Fruit fly (Drosophila melanogaster) ovary, adult (tissue): Measurements from ENCODE around the gene nompB.

Experiments used
- CG17801 ChIP-seq: fragments of 200-800 bp; optimal IDR thresholded peaks from 2 replicates; lab custom pipeline; 2019; ENCODE audit warnings: missing biosample characterization, mild to moderate bottlenecking, missing genetic modification characterization, moderate library complexity; ENCODE audit not compliant: partially characterized antibody

The nompB gene

DNA sequence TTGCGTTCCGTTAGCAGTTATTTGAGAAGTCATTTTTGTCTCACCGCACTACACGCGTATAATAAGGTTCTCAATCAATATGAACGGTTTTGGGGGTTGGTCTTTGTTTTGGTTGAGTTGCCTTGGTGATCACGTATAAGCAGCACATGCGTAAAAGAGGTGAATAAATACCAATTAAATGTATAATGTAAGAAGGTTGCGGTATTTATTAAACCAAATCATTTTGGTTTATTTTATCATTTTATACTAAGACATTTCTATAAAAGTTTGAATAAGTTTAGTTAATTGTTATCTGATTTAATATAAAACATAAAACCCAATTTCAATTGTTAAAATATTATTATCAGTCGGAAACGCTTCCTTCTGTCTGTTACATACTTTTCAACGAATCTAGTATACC, at the start of gene nompB:
Gene nompB (minus strand): TSS at position 101 of the 400 bp plus-strand sequence.
- TF ChIP-seq CG17801 (GFP tag; lab: Kevin White, UChicago): no peak

DNA sequence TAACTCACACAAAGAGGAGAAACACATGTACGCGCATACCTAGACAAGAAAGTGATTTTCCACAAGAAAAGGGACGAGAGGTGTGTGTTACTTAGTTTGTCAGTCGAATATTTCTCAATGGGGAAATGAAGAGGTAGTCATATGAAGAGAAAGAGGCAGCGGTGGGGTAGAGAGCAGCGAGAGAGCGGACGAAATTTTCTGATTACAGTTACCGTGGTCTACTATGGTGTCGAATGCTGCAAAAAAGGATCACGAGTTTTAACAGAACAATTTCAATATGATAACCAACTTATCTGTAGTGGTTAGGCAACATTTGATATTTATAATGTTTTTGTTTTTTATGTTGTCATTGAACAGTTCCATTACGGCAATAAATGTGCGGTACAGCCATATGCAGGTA, 43.7 kb upstream of the nompB start:
- no peak for TF ChIP-seq CG17801 (GFP tag; lab: Kevin White, UChicago)

DNA sequence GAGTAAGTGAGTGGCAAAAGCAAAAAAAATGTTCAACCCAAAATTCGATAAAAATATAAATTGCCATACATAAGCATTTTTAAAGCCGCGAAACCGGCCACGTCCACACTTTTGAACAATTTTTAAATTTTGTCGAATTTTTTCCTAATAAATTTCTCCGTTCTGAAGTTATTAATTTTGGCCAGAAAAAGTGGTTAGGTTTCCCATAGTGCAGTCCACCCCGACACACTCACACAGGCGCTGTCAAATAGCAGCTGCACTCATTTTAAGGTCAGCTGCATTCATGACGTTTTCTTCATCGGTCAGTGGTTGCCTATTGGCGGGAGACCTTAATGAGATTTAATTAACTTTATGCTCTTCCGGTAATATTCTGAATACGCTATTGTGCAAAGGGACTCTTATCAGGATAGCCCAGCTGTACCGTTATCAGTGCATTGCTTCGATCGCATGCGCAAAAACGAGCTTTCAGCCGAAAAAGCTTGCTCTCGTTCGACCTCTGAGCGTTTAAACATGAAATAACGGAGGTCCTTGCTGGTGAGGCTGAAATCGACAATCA, 42.9 kb upstream of the nompB start, which contains the start of gene Ac3:
Gene Ac3 (plus strand): TSS at position 556 of the 556 bp plus-strand sequence.
- TF ChIP-seq CG17801 (GFP tag; lab: Kevin White, UChicago): no peak

DNA sequence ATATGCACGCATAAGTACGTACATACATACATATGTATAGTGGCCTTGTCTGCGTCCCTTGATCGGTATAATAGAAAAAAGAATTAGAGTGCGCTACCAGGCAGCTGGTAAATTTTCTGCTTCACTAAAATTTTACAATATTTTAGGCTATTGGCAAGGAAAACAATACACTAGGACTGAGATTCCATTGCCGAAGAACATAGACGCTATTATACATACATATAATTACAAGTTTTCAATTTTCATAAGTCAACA, 41.3 kb upstream of the nompB start:
- no peak for TF ChIP-seq CG17801 (GFP tag; lab: Kevin White, UChicago)

DNA sequence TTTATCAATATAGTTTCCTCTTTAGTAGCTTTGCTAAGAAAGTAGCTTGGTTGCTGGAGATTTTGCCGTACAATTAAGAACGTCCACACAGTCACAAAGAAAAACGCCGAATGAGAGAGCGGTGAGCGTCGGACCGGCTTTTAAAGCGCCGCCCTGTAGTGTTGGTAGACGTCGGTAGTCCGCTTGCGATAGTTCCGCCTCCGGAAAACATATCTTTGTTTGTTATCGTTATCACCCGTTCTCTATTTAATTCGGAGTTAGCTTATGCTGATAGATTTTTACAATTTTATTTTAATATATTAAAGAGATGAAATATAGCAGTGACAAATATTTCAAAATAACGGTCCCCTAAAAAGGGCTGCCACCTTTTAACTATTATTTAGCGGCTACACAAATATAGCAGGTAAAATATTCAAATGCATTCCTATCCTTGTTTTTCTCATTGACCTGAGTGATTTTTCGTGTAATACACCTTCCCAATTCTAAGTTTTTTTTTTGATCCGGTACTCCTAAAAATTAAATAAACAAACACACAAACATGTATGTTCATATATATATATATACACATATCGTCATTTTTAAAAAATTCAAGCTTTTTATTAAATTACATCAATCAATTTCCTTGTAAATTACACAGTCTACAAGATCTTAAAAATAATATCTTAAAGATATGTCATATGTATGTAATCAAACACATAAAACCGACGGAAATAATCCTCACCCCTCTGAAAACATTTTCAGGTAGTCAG, 40.8 kb upstream of the nompB start, which contains the start of gene Df31:
Gene Df31 (minus strand): TSS at position 119 of the 749 bp plus-strand sequence.
- peak; percentile 58 for TF ChIP-seq CG17801 (GFP tag; lab: Kevin White, UChicago)

DNA sequence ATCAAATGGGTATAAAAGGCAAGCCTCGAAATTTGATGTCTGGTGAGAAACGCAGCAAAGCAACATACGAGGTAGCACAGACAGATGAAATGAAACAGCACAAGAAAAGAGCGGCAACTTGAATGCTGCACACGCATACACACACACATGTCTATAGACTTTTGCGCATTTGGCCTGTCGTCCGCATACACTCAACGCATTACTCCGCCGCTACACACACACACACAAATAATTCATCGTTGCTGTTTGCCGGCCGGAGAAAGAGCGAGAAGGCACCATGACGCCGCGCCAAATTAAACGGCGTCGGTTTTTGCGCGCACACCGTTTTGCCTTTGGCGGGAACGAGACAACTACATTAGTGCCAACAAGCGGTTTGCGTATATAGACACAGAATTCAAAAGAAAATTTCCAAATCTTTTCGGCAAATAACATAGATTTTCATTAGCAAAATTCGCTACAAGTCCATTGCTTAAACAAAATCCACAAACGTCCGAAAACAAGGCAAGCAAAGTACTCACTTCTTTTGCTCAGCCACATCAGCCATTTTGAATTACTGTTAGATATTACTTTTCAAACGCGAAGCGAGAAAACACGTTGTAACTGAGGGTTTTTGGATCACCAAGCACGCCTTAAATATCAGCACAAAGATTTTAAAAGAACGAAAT, 40.1 kb upstream of the nompB start:
- no peak for TF ChIP-seq CG17801 (GFP tag; lab: Kevin White, UChicago)

DNA sequence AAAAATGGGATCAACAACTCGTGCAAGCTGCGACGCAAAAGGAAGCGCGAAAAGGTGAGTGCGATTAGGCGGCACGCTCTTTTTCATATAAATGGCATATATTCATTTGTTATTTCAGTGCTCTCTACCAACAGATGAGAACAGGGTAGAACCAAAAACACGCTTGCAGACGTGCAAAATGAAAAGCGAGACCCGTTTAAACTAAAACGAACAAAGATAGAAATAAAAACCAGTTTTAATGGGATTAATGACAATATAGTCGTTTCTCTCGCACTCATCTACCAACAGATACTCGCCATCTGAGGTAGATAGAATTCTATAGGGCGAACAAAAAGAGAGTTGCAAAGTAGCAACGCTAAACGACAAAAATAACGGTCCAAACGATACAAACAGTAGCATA, 39.3 kb upstream of the nompB start:
- TF ChIP-seq CG17801 (GFP tag; lab: Kevin White, UChicago): no peak

DNA sequence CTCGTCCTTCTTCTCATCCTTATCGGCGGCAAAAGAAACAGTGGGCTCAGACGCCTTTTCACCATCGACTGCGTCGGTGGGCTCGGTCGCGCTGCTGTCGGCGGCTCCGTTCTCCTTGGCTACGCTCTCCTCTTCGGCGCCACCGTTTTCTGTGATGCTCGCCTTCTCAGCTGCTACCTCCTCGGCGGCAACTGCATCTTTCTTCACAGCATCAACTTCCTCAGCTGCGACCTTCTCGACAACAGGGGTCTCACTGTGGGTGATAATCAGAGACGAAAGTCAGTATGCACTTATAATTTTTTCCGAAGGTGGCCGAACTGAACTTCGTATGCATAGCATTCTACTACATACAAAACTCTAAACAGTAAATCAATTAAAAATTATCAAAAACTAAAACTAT, 38.7 kb upstream of the nompB start:
- TF ChIP-seq CG17801 (GFP tag; lab: Kevin White, UChicago): no peak

DNA sequence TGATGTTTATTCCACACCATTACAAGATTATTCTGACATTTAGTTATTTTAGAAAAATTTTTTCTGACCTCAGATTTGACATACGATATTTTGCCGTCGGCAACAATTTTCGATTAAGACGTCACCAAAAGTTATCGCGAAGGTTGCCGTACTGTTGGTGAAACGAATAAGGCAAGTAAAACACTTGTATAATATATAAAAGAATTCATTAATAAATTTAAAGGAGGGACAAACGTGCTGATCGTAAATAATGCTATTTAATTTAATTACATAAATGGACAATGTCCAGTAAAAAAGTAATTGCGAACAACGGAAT, 35.2 kb upstream of the nompB start:
- no peak for TF ChIP-seq CG17801 (GFP tag; lab: Kevin White, UChicago)

DNA sequence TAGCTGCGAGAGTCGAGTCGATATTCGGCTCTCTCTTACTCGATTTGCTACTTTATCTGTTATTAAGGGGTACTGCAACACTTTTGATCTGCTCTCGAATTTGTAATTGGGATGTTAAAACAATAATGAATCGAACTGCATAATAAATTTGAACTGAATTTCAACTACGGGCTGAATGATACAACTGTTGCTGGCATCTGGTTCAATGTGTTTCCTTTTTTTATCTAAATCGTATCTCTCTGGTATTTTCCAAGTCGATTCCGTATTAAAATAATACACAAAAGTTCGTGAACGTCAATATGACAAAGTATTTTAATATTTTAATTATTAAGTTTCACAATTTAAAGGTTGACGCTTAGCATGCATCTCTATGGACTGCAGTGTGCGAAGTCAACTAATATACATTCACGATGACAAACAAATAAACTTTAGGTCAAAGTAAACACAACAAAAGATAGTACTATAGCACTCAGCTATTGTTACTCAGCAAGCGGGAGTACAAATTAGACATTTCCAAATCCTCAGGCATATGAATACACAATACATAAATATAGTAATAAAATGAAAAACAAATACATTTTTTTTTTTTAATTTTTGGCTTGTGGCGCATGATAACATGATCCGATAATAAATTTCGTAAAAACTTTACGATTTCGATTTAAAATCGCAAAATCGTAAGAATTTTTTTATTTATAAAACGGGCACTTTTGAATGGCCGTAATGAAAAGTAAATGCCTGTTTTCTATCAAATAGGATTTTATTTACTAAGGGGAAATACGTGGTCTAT, 34.7 kb upstream of the nompB start, which contains the start of gene CG2201:
Gene CG2201 (minus strand): TSS at position 396 of the 787 bp plus-strand sequence.
- no peak for TF ChIP-seq CG17801 (GFP tag; lab: Kevin White, UChicago)

DNA sequence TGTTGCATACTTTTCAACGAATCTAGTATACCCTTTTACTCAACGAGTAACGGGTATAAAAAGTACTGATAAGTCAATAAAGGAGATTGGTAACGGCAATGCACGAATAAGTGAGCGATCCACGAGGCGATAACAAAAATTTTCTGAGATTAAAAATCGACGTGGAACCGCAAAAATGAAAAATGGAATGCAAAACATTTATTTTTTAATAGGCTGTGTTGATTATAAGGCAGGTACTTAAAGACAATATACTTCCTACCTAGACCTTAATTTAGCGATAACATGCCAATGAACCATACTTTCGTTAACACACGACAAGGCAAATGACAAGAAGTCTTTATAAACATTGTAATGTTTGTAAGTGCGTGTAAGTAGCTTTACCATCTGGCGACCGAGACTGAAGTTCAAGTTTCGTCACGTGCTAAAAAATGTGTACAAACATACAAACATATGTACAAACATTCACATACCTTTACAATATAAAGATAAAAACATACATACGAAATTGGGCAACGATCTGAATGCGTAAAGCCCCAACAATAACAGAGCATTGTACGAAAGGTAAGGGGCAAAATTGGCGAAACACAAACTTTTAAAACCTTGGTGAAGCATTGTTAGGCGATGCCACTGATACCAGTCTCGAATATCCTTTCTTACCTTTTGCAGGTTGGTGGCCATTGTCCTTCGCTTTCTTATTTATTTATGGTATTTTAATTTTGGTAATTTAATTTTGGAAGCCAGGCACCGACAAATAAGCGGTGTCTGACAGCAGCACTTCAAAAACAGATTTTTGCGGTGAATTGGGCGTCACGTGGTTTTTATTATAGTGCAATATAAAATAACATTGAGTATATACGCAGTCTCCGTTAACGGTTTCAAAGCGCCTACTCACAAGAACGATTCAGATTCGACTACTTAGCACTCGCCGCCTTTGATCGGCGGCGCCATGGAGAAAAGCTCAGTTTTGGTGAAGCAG, 33.8 kb upstream of the nompB start:
- no peak for TF ChIP-seq CG17801 (GFP tag; lab: Kevin White, UChicago)

DNA sequence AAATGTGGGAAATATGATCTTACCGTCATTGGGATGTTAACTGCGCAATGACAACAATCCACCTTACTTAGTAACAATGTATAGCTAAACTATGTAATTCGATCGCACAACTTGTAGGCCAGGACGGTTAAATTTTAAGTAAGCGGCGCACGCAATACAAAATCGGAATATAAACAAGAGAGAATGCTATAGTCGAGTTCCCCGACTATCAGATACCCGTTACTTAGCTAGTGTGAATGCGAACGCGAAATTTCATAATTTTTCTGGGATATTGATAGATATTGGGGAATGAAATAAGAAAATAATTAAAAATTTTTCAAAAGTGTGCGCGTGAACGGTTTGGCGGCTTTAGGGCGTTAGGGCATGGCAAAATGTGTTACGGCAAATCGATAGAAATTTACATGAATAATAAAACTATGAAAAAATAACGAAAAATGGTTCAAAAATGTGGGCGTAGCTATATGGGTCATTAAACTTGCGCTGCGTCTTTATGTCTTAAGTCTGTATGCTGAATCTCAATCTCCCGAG, 32.9 kb upstream of the nompB start:
- no peak for TF ChIP-seq CG17801 (GFP tag; lab: Kevin White, UChicago)

DNA sequence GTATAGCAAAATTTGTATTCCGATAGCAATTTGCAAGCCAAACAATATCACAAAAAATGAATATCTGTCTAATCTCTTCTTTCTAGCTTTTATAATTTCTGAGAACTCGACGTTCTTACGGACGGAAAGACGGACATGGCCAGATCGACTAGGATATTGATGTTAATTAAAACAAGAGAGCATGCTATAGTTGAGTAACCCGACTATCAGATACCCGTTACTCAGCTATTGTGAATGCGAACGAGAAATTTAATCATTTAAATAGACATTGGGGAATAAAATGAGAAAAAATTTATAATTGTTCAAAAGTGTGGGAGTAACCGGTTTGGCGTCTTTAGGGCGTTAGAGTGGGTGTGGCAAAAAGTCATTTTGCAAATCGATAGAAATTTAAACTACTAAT, 31.3 kb upstream of the nompB start:
- TF ChIP-seq CG17801 (GFP tag; lab: Kevin White, UChicago): no peak
